Worm (Caenorhabditis elegans): ENCODE data around the gene F07F6.2.

The F07F6.2 gene

ce11 chrII:5389831-5390323, 40.1 kb upstream of the F07F6.2 start, which contains the start of gene ndx-6 (continued):
- TF ChIP-seq Y79H2A.3 (GFP tag; conservative IDR thresholded peaks at IDR 0.05) (no peak), die-1 (tag; optimal IDR thresholded peaks at IDR 0.05) (no peak), repo-1 (tag; optimal IDR thresholded peaks at IDR 0.05) (peak; percentile 58), tbp1 (GFP tag; optimal IDR thresholded peaks at IDR 0.05) (peak; percentile 56), ztf-6 (GFP tag; IDR thresholded peaks at IDR 0.05) (no peak), F23B12.7 (tag; optimal IDR thresholded peaks at IDR 0.05; ENCODE audit: insufficient read depth) (no peak), K12H6.12 (tag; optimal IDR thresholded peaks at IDR 0.05) (no peak), akir-1 (GFP tag; optimal IDR thresholded peaks at IDR 0.05) (no peak), nhr-90 (tag; optimal IDR thresholded peaks at IDR 0.05) (no peak), madf-10 (tag; optimal IDR thresholded peaks at IDR 0.05) (no peak), ztf-25 (GFP tag; IDR thresholded peaks at IDR 0.05) (no peak), lin-54 (GFP tag; optimal IDR thresholded peaks at IDR 0.05) (peak; percentile 98), nhr-179 (tag; optimal IDR thresholded peaks at IDR 0.05) (no peak), athp-1 (tag; optimal IDR thresholded peaks at IDR 0.05) (peak; percentile 38), lin-40 (tag; optimal IDR thresholded peaks at IDR 0.05) (peak; percentile 80), F33H1.4 (GFP tag; IDR thresholded peaks at IDR 0.05) (peak; percentile 58), K11D2.4 (GFP tag; IDR thresholded peaks at IDR 0.05) (peak; percentile 61; the same call in 1 of the 2 replicates), nhr-27 (tag; optimal IDR thresholded peaks at IDR 0.05) (no peak), ztf-22 (GFP tag; optimal IDR thresholded peaks at IDR 0.05) (no peak), egrh-3 (GFP tag; IDR thresholded peaks at IDR 0.05) (no peak), efl-1 (GFP tag; optimal IDR thresholded peaks at IDR 0.05) (peak; percentile 85), egl-44 (GFP tag; IDR thresholded peaks at IDR 0.05) (no peak), ceh-100 (GFP tag; IDR thresholded peaks at IDR 0.05) (peak; percentile 60; the same call in 1 of the 2 replicates), Y95B8A.8 (GFP tag; IDR thresholded peaks at IDR 0.05) (0 out of 2 replicates have a peak, but pooled peaks have one; percentile 51), ztf-28 (GFP tag; IDR thresholded peaks at IDR 0.05) (no peak)

- TF ChIP-seq rcor-1 (GFP tag; IDR thresholded peaks at IDR 0.05) (no peak), T26A5.8 (tag; optimal IDR thresholded peaks at IDR 0.05) (no peak), lin-54 (GFP tag; optimal IDR thresholded peaks at IDR 0.05) (peak; percentile 25), mes-4 (tag; optimal IDR thresholded peaks at IDR 0.05) (no peak), lin-35 (GFP tag; optimal IDR thresholded peaks at IDR 0.05) (no peak)
Measured at ce11 chrII:5391447-5391846, 38.6 kb upstream of the F07F6.2 start.

- no peak for TF ChIP-seq C17E4.6 (GFP tag; IDR thresholded peaks at IDR 0.05)
- no peak for TF ChIP-seq Y53G8AR.9 (GFP tag; conservative IDR thresholded peaks at IDR 0.05)
- no peak for TF ChIP-seq C06A6.2 (GFP tag; conservative IDR thresholded peaks at IDR 0.05)
- no peak for TF ChIP-seq D2030.7 (GFP tag; IDR thresholded peaks at IDR 0.05)
- no peak for TF ChIP-seq dox-1 (GFP tag; IDR thresholded peaks at IDR 0.05)
- no peak for TF ChIP-seq madf-6 (GFP tag; IDR thresholded peaks at IDR 0.05)
- no peak for TF ChIP-seq F57A8.1 (GFP tag; optimal IDR thresholded peaks at IDR 0.05)
- TF ChIP-seq dpff-1 (tag; optimal IDR thresholded peaks at IDR 0.05): no peak
- TF ChIP-seq chd-7 (tag; optimal IDR thresholded peaks at IDR 0.05): no peak
- TF ChIP-seq F39B2.1 (GFP tag; IDR thresholded peaks at IDR 0.05): no peak
- TF ChIP-seq nhr-120 (GFP tag; IDR thresholded peaks at IDR 0.05): no peak
- TF ChIP-seq egrh-3 (GFP tag; IDR thresholded peaks at IDR 0.05): no peak
- no peak for TF ChIP-seq nhr-80 (tag; optimal IDR thresholded peaks at IDR 0.05)
- no peak for TF ChIP-seq egl-18 (GFP tag; IDR thresholded peaks at IDR 0.05)
- TF ChIP-seq ceh-40 (GFP tag; IDR thresholded peaks at IDR 0.05): no peak
- TF ChIP-seq lag-1 (GFP tag; IDR thresholded peaks at IDR 0.05): no peak
- no peak for TF ChIP-seq T26A5.8 (tag; optimal IDR thresholded peaks at IDR 0.05)
- no peak for TF ChIP-seq Y67H2A.10 (GFP tag; conservative IDR thresholded peaks at IDR 0.05)
- no peak for TF ChIP-seq pbrm-1 (GFP tag; IDR thresholded peaks at IDR 0.05)
- TF ChIP-seq tbp1 (GFP tag; optimal IDR thresholded peaks at IDR 0.05): no peak
Measured at ce11 chrII:5393090-5393489, 36.9 kb upstream of the F07F6.2 start, which contains the start of gene brap-2. Gene brap-2, minus strand, starts transcription at chrII:5393190.
